Worm (Caenorhabditis elegans) whole organism, mixed stage, embryonic: ENCODE results near the gene ugt-7.

ENCODE experiments used
- M03D4.4 ChIP-seq: sonication (generic microtip); optimal IDR thresholded peaks from 2 replicates; lab custom pipeline; 2017; ENCODE audit warnings: mild to moderate bottlenecking, missing genetic modification characterization, missing compliant biosample characterization
- bed-3 ChIP-seq: fragments of 200-800 bp; sonication (Bioruptor generic); optimal IDR thresholded peaks from 3 replicates; lab custom pipeline; 2018; ENCODE audit warnings: mild to moderate bottlenecking, missing genetic modification characterization, moderate library complexity, missing compliant biosample characterization
- ceh-39 ChIP-seq: fragments of 150-350 bp; optimal IDR thresholded peaks from 2 replicates; lab custom pipeline; 2014; ENCODE audit warnings: missing biosample characterization, missing genetic modification characterization
- ceh-43 ChIP-seq: fragments of 200-800 bp; sonication (Bioruptor generic); optimal IDR thresholded peaks from 2 replicates; lab custom pipeline; 2018; ENCODE audit warnings: mild to moderate bottlenecking, missing genetic modification characterization, moderate library complexity, missing compliant biosample characterization
- ces-1 ChIP-seq: fragments of 150-350 bp; optimal IDR thresholded peaks from 2 replicates; lab custom pipeline; 2014; ENCODE audit warnings: missing biosample characterization, missing genetic modification reagents, missing genetic modification characterization
- drap-1 ChIP-seq: fragments of 200-800 bp; sonication (Bioruptor generic); optimal IDR thresholded peaks from 3 replicates; lab custom pipeline; 2018; ENCODE audit warnings: mild to moderate bottlenecking, missing genetic modification characterization, missing compliant biosample characterization
- elt-3 ChIP-seq: fragments of 150-350 bp; optimal IDR thresholded peaks from 2 replicates; lab custom pipeline; 2014; ENCODE audit warnings: missing biosample characterization, missing genetic modification characterization
- hlh-1 ChIP-seq: fragments of 150-350 bp; optimal IDR thresholded peaks from 2 replicates; lab custom pipeline; 2014; ENCODE audit warnings: missing biosample characterization, missing genetic modification reagents, missing genetic modification characterization
- lin-32 ChIP-seq: fragments of 200-800 bp; sonication (Bioruptor generic); optimal IDR thresholded peaks from 2 replicates; lab custom pipeline; 2018; ENCODE audit warnings: mild to moderate bottlenecking, missing genetic modification characterization, missing compliant biosample characterization
- lsy-2 ChIP-seq: fragments of 150-350 bp; optimal IDR thresholded peaks from 2 replicates; lab custom pipeline; 2014; ENCODE audit warnings: missing biosample characterization, missing genetic modification characterization
- mls-2 ChIP-seq: sonication (generic microtip); optimal IDR thresholded peaks from 2 replicates; lab custom pipeline; 2016; ENCODE audit warnings: mild to moderate bottlenecking, missing genetic modification characterization, moderate library complexity, missing compliant biosample characterization
- nhr-28 ChIP-seq: fragments of 150-350 bp; optimal IDR thresholded peaks from 2 replicates; lab custom pipeline; 2014; ENCODE audit warnings: missing biosample characterization, missing genetic modification characterization
- pha-4 ChIP-seq: fragments of 150-350 bp; optimal IDR thresholded peaks from 2 replicates; lab custom pipeline; 2018; ENCODE audit warnings: missing biosample characterization, missing genetic modification reagents, missing genetic modification characterization
- unc-120 ChIP-seq: sonication (generic microtip); optimal IDR thresholded peaks from 2 replicates; lab custom pipeline; 2017; ENCODE audit warnings: missing genetic modification characterization, missing compliant biosample characterization; ENCODE audit not compliant: poor library complexity, severe bottlenecking
- ztf-11 ChIP-seq: fragments of 150-350 bp; optimal IDR thresholded peaks from 2 replicates; lab custom pipeline; 2014; ENCODE audit warnings: missing biosample characterization, missing genetic modification characterization

ugt-7 gene

DNA sequence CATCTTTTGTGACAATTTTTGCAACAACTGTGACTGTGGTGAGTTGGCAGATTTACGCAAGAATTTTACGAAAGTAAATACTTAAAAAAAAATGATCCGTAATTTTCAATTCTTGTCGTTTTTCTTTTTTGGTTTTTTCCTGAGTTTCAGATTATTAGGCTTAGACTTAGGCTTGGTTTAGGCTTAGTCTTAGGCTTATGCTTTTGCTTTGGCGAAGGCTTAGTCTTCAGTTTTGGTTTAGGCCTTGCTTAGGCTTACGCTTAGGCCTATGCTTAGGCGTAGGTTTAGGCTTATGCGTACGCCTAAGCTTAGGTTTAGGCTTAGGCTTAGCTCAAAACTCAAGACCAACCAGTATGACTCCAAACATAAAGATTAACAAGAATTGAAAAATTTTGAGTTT, 42.7 kb downstream of the ugt-7 start:
- no peak for TF ChIP-seq lsy-2 (tag; lab: Kevin White, UChicago)
- TF ChIP-seq nhr-28 (tag; lab: Kevin White, UChicago): no peak
- TF ChIP-seq pha-4: no peak
- TF ChIP-seq ceh-43 (GFP tag; lab: Kevin White, UChicago): no peak
- no peak for TF ChIP-seq ces-1 (GFP tag; lab: Kevin White, UChicago)
- TF ChIP-seq, all 35 proteins: peak for 0

DNA sequence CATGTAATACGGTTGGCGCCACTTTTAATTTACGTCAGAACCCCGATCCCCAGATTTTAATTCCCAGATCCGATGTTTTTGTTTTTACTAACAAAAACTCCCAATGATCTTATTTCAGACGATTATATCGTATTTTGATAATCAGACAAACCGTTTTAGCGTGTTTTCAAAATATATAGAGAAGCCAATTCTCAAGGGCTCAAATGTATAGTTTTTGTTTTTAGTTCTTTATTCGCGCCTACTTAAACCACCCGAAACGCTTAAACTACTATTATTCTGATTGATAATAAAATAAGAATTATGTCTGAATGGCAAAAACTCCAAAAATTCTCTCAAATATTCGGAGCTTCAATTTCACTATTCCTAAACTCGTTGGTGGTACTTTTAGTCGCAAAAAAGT, 43.8 kb downstream of the ugt-7 start, which contains the start of gene str-208:
Gene str-208, plus strand, starts transcription at position 301 of the 400 bp plus-strand sequence.
- no peak for TF ChIP-seq drap-1 (GFP tag; lab: Kevin White, UChicago)

DNA sequence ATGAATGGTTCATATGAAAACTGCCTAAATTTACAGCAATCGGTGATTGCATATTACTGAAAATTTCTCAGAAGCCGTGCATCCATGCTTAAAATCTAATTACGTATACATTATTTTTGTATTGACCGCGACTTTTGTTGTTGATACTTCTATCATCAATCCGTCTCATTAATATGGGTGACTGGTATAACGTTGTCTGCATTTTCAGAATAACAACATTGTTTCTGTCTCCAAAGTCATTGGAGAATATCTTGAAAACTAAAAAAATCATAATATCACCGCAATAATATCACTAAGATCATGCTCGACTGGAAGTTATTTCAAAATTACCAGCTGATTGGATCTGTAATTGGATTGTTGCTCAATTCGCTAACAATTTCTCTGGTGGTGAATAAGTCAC, 48.9 kb downstream of the ugt-7 start, which contains the start of gene str-207:
Gene str-207, plus strand, starts transcription at position 301 of the 400 bp plus-strand sequence.
- TF ChIP-seq bed-3 (GFP tag; lab: Kevin White, UChicago) (no peak), lin-32 (GFP tag; lab: Kevin White, UChicago) (no peak), ceh-43 (GFP tag; lab: Kevin White, UChicago) (no peak), nhr-28 (tag; lab: Kevin White, UChicago) (no peak), mls-2 (tag; lab: Kevin White, UChicago) (no peak), elt-3 (no peak), hlh-1 (tag; lab: Kevin White, UChicago) (no peak), ceh-39 (no peak), ztf-11 (tag; lab: Kevin White, UChicago) (no peak)
- TF ChIP-seq, all 35 proteins: peak for 0

DNA sequence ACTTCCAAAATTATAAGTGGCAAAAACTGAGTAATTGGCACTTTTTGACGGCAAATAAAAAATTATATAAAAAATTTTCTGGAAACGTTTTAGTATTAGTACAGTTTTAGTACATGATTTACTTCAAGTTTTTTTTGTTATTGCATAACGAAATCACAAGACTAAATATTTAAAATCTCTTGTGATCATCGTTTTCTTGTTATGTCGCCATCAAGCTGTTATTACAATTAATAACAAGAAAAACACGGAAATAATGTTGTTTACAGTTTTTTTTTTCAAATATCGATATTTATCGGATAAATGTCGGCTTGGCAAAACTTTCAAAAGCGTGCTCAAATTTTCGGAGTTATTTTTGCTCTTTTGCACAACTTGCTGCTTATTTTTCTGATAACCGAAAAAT, 51.7 kb downstream of the ugt-7 start, which contains the start of gene str-209:
Gene str-209, plus strand, starts transcription at position 301 of the 400 bp plus-strand sequence.
- TF ChIP-seq M03D4.4 (tag; lab: Kevin White, UChicago) (no peak), unc-120 (tag; lab: Kevin White, UChicago) (no peak)
